Worm (Caenorhabditis elegans) whole organism, L1 larva: Measurements from ENCODE around the gene F17E9.18.

ENCODE experiments used
- C04F5.9 ChIP-seq: sonication (generic microtip); optimal IDR thresholded peaks from 2 replicates; lab custom pipeline; 2016; ENCODE audit warnings: missing genetic modification characterization, missing compliant biosample characterization
- C34B4.2 ChIP-seq: sonication (generic microtip); optimal IDR thresholded peaks from 2 replicates; lab custom pipeline; 2017; ENCODE audit warnings: mild to moderate bottlenecking, missing genetic modification characterization, missing compliant biosample characterization
- F16B12.6 ChIP-seq: fragments of 150-350 bp; optimal IDR thresholded peaks from 2 replicates; lab custom pipeline; 2014; ENCODE audit warnings: missing biosample characterization, missing genetic modification characterization
- Y116A8C.19 ChIP-seq: sonication (generic microtip); optimal IDR thresholded peaks from 2 replicates; lab custom pipeline; 2016; ENCODE audit warnings: missing compliant biosample characterization, missing genetic modification characterization, borderline replicate concordance
- aha-1 ChIP-seq: fragments of 150-350 bp; optimal IDR thresholded peaks from 2 replicates; lab custom pipeline; 2014; ENCODE audit warnings: missing biosample characterization, missing genetic modification characterization
- ama-1 ChIP-seq: fragments of 150-350 bp; optimal IDR thresholded peaks from 2 replicates; lab custom pipeline; 2014
- blmp-1 ChIP-seq: fragments of 150-350 bp; optimal IDR thresholded peaks from 2 replicates; lab custom pipeline; 2014; ENCODE audit warnings: missing biosample characterization, missing genetic modification characterization
- ceh-63 ChIP-seq: fragments of 200-800 bp; sonication (Bioruptor generic); optimal IDR thresholded peaks from 2 replicates; lab custom pipeline; 2018; ENCODE audit warnings: mild to moderate bottlenecking, missing genetic modification characterization, missing compliant biosample characterization
- ceh-8 ChIP-seq: fragments of 200-800 bp; sonication (Bioruptor generic); optimal IDR thresholded peaks from 2 replicates; lab custom pipeline; 2018; ENCODE audit warnings: mild to moderate bottlenecking, missing genetic modification characterization, moderate library complexity, missing compliant biosample characterization
- ceh-82 ChIP-seq, 3 experiments: fragments of 150-350 bp in 1 of 3; sonication (generic microtip) in 2 of 3; optimal IDR thresholded peaks; 2 replicates each; lab custom pipeline; 2014 to 2017; ENCODE audit warnings: missing biosample characterization in 3 of 3, missing genetic modification characterization in 3 of 3
- ceh-88 ChIP-seq: fragments of 200-800 bp; sonication (Bioruptor generic); IDR thresholded peaks from 2 replicates; pipeline ENCODE4 v1.3.6; 2022; ENCODE audit warnings: missing genetic modification characterization, missing compliant biosample characterization
- ces-1 ChIP-seq: fragments of 150-350 bp; optimal IDR thresholded peaks from 2 replicates; lab custom pipeline; 2014; ENCODE audit warnings: missing biosample characterization, missing genetic modification reagents, missing genetic modification characterization
- dpl-1 ChIP-seq, 3 experiments: fragments of 150-350 bp in 2 of 3; sonication (generic microtip) in 1 of 3; optimal IDR thresholded peaks; 2 replicates each; lab custom pipeline; 2014 to 2017; ENCODE audit warnings: missing biosample characterization in 3 of 3, missing genetic modification characterization in 3 of 3, missing genetic modification reagents in 3 of 3
- ets-5 ChIP-seq: fragments of 200-800 bp; sonication (Bioruptor generic); IDR thresholded peaks from 2 replicates; pipeline ENCODE4 v1.3.6; 2022; ENCODE audit warnings: missing genetic modification characterization, missing compliant biosample characterization
- grh-1 ChIP-seq: fragments of 200-800 bp; sonication (Bioruptor generic); IDR thresholded peaks from 2 replicates; pipeline ENCODE4 v1.3.6; 2022; ENCODE audit warnings: missing genetic modification reagents, missing genetic modification characterization, missing compliant biosample characterization
- hlh-17 ChIP-seq: fragments of 200-800 bp; sonication (Bioruptor generic); optimal IDR thresholded peaks from 2 replicates; lab custom pipeline; 2018; ENCODE audit warnings: missing genetic modification characterization, mild to moderate bottlenecking, missing compliant biosample characterization, moderate library complexity, borderline replicate concordance
- irx-1 ChIP-seq: sonication (generic microtip); optimal IDR thresholded peaks from 2 replicates; lab custom pipeline; 2016; ENCODE audit warnings: missing genetic modification characterization, missing compliant biosample characterization
- isw-1 ChIP-seq: fragments of 200-800 bp; sonication (Bioruptor generic); IDR thresholded peaks from 2 replicates; pipeline ENCODE4 v1.3.6; 2022; ENCODE audit warnings: missing genetic modification characterization, missing compliant biosample characterization
- lin-13 ChIP-seq: fragments of 150-350 bp; optimal IDR thresholded peaks from 2 replicates; lab custom pipeline; 2014; ENCODE audit warnings: missing biosample characterization, missing genetic modification reagents, missing genetic modification characterization
- lin-14 ChIP-seq: fragments of 200-800 bp; sonication (Bioruptor generic); optimal IDR thresholded peaks from 2 replicates; lab custom pipeline; 2018; ENCODE audit warnings: mild to moderate bottlenecking, missing genetic modification characterization, moderate library complexity, missing compliant biosample characterization
- lin-39 ChIP-seq: fragments of 150-350 bp; optimal IDR thresholded peaks from 2 replicates; lab custom pipeline; 2014; ENCODE audit warnings: missing biosample characterization, missing genetic modification reagents, missing genetic modification characterization
- lsy-2 ChIP-seq, 2 experiments: fragments of 150-350 bp; optimal IDR thresholded peaks; 2 replicates each; lab custom pipeline; 2014; ENCODE audit warnings: missing biosample characterization in 2 of 2, missing genetic modification characterization in 2 of 2
- nhr-11 ChIP-seq: fragments of 150-350 bp; optimal IDR thresholded peaks from 2 replicates; lab custom pipeline; 2014; ENCODE audit warnings: missing biosample characterization, missing genetic modification characterization
- nhr-12 ChIP-seq: sonication (generic microtip); optimal IDR thresholded peaks from 2 replicates; lab custom pipeline; 2017; ENCODE audit warnings: missing biosample characterization, missing genetic modification characterization
- nhr-19 ChIP-seq: fragments of 200-800 bp; sonication (Bioruptor generic); conservative IDR thresholded peaks from 2 replicates; pipeline ENCODE4 v1.3.6; 2022; ENCODE audit warnings: missing genetic modification characterization, missing compliant biosample characterization
- nhr-20 ChIP-seq: sonication (generic microtip); optimal IDR thresholded peaks from 2 replicates; lab custom pipeline; 2016; ENCODE audit warnings: mild to moderate bottlenecking, missing genetic modification characterization, missing compliant biosample characterization
- nhr-237 ChIP-seq: fragments of 150-350 bp; optimal IDR thresholded peaks from 2 replicates; lab custom pipeline; 2014; ENCODE audit warnings: missing biosample characterization, missing genetic modification characterization
- nhr-47 ChIP-seq: sonication (generic microtip); optimal IDR thresholded peaks from 2 replicates; lab custom pipeline; 2016; ENCODE audit warnings: mild to moderate bottlenecking, missing genetic modification characterization, moderate library complexity, missing compliant biosample characterization
- nhr-85 ChIP-seq: sonication (generic microtip); peaks from one replicate; lab custom pipeline; 2016; ENCODE audit warnings: missing genetic modification characterization, inconsistent platforms, missing compliant biosample characterization
- nhr-90 ChIP-seq: sonication (generic microtip); optimal IDR thresholded peaks from 2 replicates; lab custom pipeline; 2016; ENCODE audit warnings: mild to moderate bottlenecking, missing genetic modification characterization, missing compliant biosample characterization; ENCODE audit not compliant: poor library complexity
- skn-1 ChIP-seq: fragments of 150-350 bp; optimal IDR thresholded peaks from 2 replicates; lab custom pipeline; 2014; ENCODE audit warnings: missing biosample characterization, missing genetic modification characterization
- snu-23 ChIP-seq: sonication (generic microtip); optimal IDR thresholded peaks from 2 replicates; lab custom pipeline; 2016; ENCODE audit warnings: missing genetic modification characterization, missing compliant biosample characterization
- sox-4 ChIP-seq: sonication (generic microtip); optimal IDR thresholded peaks from 2 replicates; lab custom pipeline; 2016; ENCODE audit warnings: missing genetic modification characterization, missing compliant biosample characterization
- sup-37 ChIP-seq: fragments of 200-800 bp; sonication (Bioruptor generic); optimal IDR thresholded peaks from 2 replicates; lab custom pipeline; 2018; ENCODE audit warnings: mild to moderate bottlenecking, missing genetic modification characterization, missing compliant biosample characterization
- tlp-1 ChIP-seq: fragments of 150-350 bp; optimal IDR thresholded peaks from 2 replicates; lab custom pipeline; 2014; ENCODE audit warnings: missing biosample characterization, missing genetic modification characterization
- unc-86 ChIP-seq: sonication (generic microtip); optimal IDR thresholded peaks from 2 replicates; lab custom pipeline; 2016; ENCODE audit warnings: missing genetic modification characterization, missing compliant biosample characterization
- vab-15 ChIP-seq: sonication (generic microtip); optimal IDR thresholded peaks from 2 replicates; lab custom pipeline; 2017; ENCODE audit warnings: missing genotype, mild to moderate bottlenecking, missing genetic modification characterization, missing compliant biosample characterization
- xbp-1 ChIP-seq: sonication (generic microtip); optimal IDR thresholded peaks from 2 replicates; lab custom pipeline; 2016; ENCODE audit warnings: missing genetic modification characterization, missing compliant biosample characterization
- zag-1 ChIP-seq: fragments of 150-350 bp; optimal IDR thresholded peaks from 2 replicates; lab custom pipeline; 2014; ENCODE audit warnings: missing biosample characterization, missing genetic modification characterization
- zip-4 ChIP-seq: fragments of 200-800 bp; sonication (Bioruptor generic); optimal IDR thresholded peaks from 2 replicates; lab custom pipeline; 2018; ENCODE audit warnings: mild to moderate bottlenecking, missing genetic modification characterization, moderate library complexity, missing compliant biosample characterization

F17E9.18 gene

DNA sequence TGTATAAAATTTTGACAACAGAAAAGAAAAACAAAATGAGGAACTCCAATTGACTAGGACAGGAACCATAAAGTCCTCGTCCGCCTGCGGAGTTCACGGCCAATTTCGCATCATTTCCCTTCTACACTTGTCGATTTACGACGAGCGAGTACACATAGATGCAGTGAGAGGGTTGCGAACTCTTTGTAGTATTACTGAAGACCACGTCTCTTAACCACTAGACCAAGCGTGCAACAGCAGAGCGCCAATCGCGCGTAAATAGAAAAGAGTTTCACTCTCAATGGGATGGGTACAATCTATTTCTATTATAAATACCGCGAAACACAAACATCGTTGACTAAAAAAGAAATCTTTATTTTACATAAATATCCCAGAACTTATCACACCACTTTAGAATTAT, 28.4 kb upstream of the F17E9.18 start (continued):
- peak; percentile 56 for TF ChIP-seq nhr-237 (tag; lab: Kevin White, UChicago)
- TF ChIP-seq Y116A8C.19 (tag; lab: Kevin White, UChicago) = no peak
- no peak for TF ChIP-seq sup-37
- no peak for TF ChIP-seq aha-1 (tag; lab: Kevin White, UChicago)
- peak; percentile 37 for TF ChIP-seq ceh-63 (GFP tag; lab: Kevin White, UChicago)
- no peak for TF ChIP-seq tlp-1
- TF ChIP-seq lin-39 = no peak
- peak; percentile 44 for TF ChIP-seq zip-4 (GFP tag; lab: Kevin White, UChicago)
- TF ChIP-seq F16B12.6 (tag; lab: Kevin White, UChicago) = peak; percentile 20
- peak; percentile 95 for TF ChIP-seq snu-23 (GFP tag; lab: Kevin White, UChicago)
- peak; percentile 85 for TF ChIP-seq xbp-1 (tag; lab: Kevin White, UChicago)
- peak; percentile 59 to 67 (median 65) for TF ChIP-seq dpl-1 (GFP tag; optimal IDR thresholded peaks at IDR 0.05; lab: Kevin White, UChicago)
- no peak for TF ChIP-seq C34B4.2
- peak; percentile 87 for TF ChIP-seq nhr-90
- no peak for TF ChIP-seq nhr-11 (tag; lab: Kevin White, UChicago)
- TF ChIP-seq ets-5 (GFP tag; lab: Robert Waterston, UW) = no peak
- peak; percentile 77 to 87 for TF ChIP-seq lsy-2 (tag; optimal IDR thresholded peaks at IDR 0.05; lab: Kevin White, UChicago)
- peak; percentile 88 for TF ChIP-seq ama-1 (lab: Kevin White, UChicago)
- TF ChIP-seq skn-1 = peak; percentile 67
- peak; percentile 63 for TF ChIP-seq ceh-88 (GFP tag; lab: Robert Waterston, UW)
- peak; percentile 81 for TF ChIP-seq nhr-85
- no peak for TF ChIP-seq zag-1 (tag; lab: Kevin White, UChicago)
- TF ChIP-seq ceh-82 (tag; optimal IDR thresholded peaks at IDR 0.05; lab: Kevin White, UChicago) = peak; percentile 48 to 88 (median 67)
- TF ChIP-seq ceh-8 = no peak
- TF ChIP-seq sox-4 (tag; lab: Kevin White, UChicago) = peak; percentile 50
- TF ChIP-seq isw-1 = peak; percentile 48
- TF ChIP-seq ces-1 = no peak
- peak; percentile 76 for TF ChIP-seq irx-1 (tag; lab: Kevin White, UChicago)
- peak; percentile 25 for TF ChIP-seq unc-86 (tag; lab: Kevin White, UChicago)
- no peak for TF ChIP-seq hlh-17
- TF ChIP-seq lin-13 (GFP tag; lab: Kevin White, UChicago) = peak; percentile 80
- TF ChIP-seq C04F5.9 = peak; percentile 6
- TF ChIP-seq, all 84 proteins: peak for 55

DNA sequence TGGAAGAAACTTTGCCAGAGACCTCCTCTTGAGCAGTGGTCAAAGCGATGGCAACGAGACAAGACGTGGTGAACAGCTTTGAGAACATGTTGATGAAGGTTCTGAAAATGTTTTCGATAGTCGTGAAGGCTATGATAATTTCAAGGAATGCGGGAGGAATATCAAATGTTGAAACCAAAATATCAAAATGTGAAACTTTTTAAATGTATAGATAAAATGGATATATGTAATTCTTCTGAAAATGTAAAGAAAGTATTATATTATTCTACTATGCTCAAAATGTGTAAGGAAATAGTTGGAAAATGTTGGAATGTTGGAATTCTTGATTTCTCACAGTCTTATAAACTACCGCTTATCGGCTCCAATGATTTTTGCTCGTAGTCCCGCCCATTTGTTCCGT, 22.2 kb upstream of the F17E9.18 start, which contains the start of gene D2096.6:
TSS of gene D2096.6 (minus strand) at position 101 of the 400 bp plus-strand sequence.
- TF ChIP-seq lin-14 (GFP tag; lab: Kevin White, UChicago) = no peak

DNA sequence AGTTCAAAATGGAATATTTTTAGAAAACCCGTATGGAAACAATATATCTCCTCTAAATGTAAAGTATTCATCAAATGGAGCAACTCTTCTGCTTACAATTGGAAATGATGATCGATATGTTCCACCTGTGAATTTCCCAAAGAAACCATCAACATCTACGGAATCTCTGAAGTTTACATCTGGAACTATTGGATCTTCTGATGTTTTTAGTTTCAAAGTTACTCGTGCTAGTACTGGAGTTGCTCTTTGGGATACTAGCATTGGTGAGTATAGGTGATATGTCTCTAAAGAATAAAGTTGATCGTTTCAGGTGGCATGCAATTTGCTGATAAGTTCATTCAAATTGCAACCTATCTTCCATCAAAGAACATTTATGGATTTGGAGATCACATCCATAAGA, 20.9 kb upstream of the F17E9.18 start:
- TF ChIP-seq nhr-47 (tag; lab: Kevin White, UChicago) (no peak), nhr-12 (no peak), lin-39 (no peak), aha-1 (tag; lab: Kevin White, UChicago) (no peak), nhr-19 (GFP tag; lab: Robert Waterston, UW) (no peak), ceh-88 (GFP tag; lab: Robert Waterston, UW) (no peak), vab-15 (tag; lab: Kevin White, UChicago) (no peak), snu-23 (GFP tag; lab: Kevin White, UChicago) (no peak), nhr-20 (no peak), blmp-1 (no peak), grh-1 (GFP tag; lab: Robert Waterston, UW) (no peak)
- TF ChIP-seq, all 84 proteins: peak for 0
